Worm (Caenorhabditis elegans): ENCODE measurements around the gene sgt-1.
A peak's percentile ranks its signal among the peaks of the same experiment; 100 is the strongest.
"Not testable (repeated sequence)": the region's sequence is repeated elsewhere in the genome, so short reads cannot be mapped to it uniquely, and the experiment has no call there.

The sgt-1 gene

ce11 chrII:4902035-4902434 is 1.6 kb downstream of the sgt-1 start, which contains the start of gene R05F9.9 (continued):
- peak; percentile 24 to 73 (median 28) for TF ChIP-seq dpl-1 (GFP tag; optimal IDR thresholded peaks at IDR 0.05)
- peak; percentile 63 for TF ChIP-seq nhr-85 (tag)
- no peak for TF ChIP-seq egl-13 (tag; optimal IDR thresholded peaks at IDR 0.05)
- peak; percentile 4 for TF ChIP-seq nhr-90 (tag; optimal IDR thresholded peaks at IDR 0.05; ENCODE audit: poor library complexity)
- no peak for TF ChIP-seq nhr-76 (tag; optimal IDR thresholded peaks at IDR 0.05)
- TF ChIP-seq F16B12.6 (tag; optimal IDR thresholded peaks at IDR 0.05), result no peak
- TF ChIP-seq lin-15B (tag; optimal IDR thresholded peaks at IDR 0.05), result no peak
- peak; percentile 7 for TF ChIP-seq xbp-1 (tag; optimal IDR thresholded peaks at IDR 0.05)
- TF ChIP-seq unc-62 (GFP tag; optimal IDR thresholded peaks at IDR 0.05), result no peak
- peak; percentile 8 for TF ChIP-seq rnt-1 (tag; optimal IDR thresholded peaks at IDR 0.05)
- TF ChIP-seq hpl-2 (GFP tag; optimal IDR thresholded peaks at IDR 0.05), result no peak
- peak; percentile 52 for TF ChIP-seq nhr-71 (tag; optimal IDR thresholded peaks at IDR 0.05)
- TF ChIP-seq tbx-2 (tag; optimal IDR thresholded peaks at IDR 0.05), result peak; percentile 3
- peak in 1 of 3 experiments; percentile 40 for TF ChIP-seq ceh-82 (tag; optimal IDR thresholded peaks at IDR 0.05)
- TF ChIP-seq aly-2 (tag; optimal IDR thresholded peaks at IDR 0.05), result peak; percentile 24
- TF ChIP-seq elt-2 (tag; optimal IDR thresholded peaks at IDR 0.05), result peak; percentile 71
- peak; percentile 35 for TF ChIP-seq skn-1 (tag; optimal IDR thresholded peaks at IDR 0.05)
- TF ChIP-seq ces-1 (GFP tag; optimal IDR thresholded peaks at IDR 0.05), result no peak
- TF ChIP-seq irx-1 (tag; optimal IDR thresholded peaks at IDR 0.05), result no peak

- not testable (repeated sequence) for TF ChIP-seq lin-39 (tag; optimal IDR thresholded peaks at IDR 0.05); nhr-71 (tag; optimal IDR thresholded peaks at IDR 0.05); sup-37 (GFP tag; optimal IDR thresholded peaks at IDR 0.05)
Measured at ce11 chrII:4898529-4898928, 5.1 kb downstream of the sgt-1 start, which contains the start of gene msp-32. Gene msp-32, plus strand, starts transcription at chrII:4898829.

ce11 chrII:4892594-4892993 is 11.0 kb downstream of the sgt-1 start, which contains the start of gene msp-33:
Gene msp-33, minus strand, starts transcription at chrII:4892694.
- TF ChIP-seq unc-62 (GFP tag; optimal IDR thresholded peaks at IDR 0.05), result no peak

- TF ChIP-seq hlh-4 (tag; optimal IDR thresholded peaks at IDR 0.05) (no peak), nhr-11 (tag; optimal IDR thresholded peaks at IDR 0.05) (no peak), elt-3 (tag; optimal IDR thresholded peaks at IDR 0.05) (peak in 1 of 6 experiments; percentile 34), unc-86 (tag; optimal IDR thresholded peaks at IDR 0.05) (no peak), nhr-47 (tag; optimal IDR thresholded peaks at IDR 0.05) (peak; percentile 16), swsn-7 (tag; optimal IDR thresholded peaks at IDR 0.05) (peak; percentile 7), C16A3.4 (tag; optimal IDR thresholded peaks at IDR 0.05) (no peak), Y116A8C.19 (tag; optimal IDR thresholded peaks at IDR 0.05; ENCODE audit: borderline replicate concordance) (no peak), irx-1 (tag; optimal IDR thresholded peaks at IDR 0.05) (no peak), ceh-8 (GFP tag; optimal IDR thresholded peaks at IDR 0.05) (no peak), dsc-1 (tag; optimal IDR thresholded peaks at IDR 0.05) (no peak), unc-98 (GFP tag; IDR thresholded peaks at IDR 0.05) (no peak), lin-35 (GFP tag; optimal IDR thresholded peaks at IDR 0.05) (peak in 1 of 2 experiments; percentile 34), efl-1 (optimal IDR thresholded peaks at IDR 0.05) (peak; percentile 0 to 7), efl-1 (GFP tag; optimal IDR thresholded peaks at IDR 0.05 in 1 of 2) (peak in 1 of 2 experiments; percentile 55), lin-14 (GFP tag; optimal IDR thresholded peaks at IDR 0.05) (peak; percentile 17), fkh-10 (GFP tag; optimal IDR thresholded peaks at IDR 0.05) (no peak), fos-1 (tag; optimal IDR thresholded peaks at IDR 0.05) (no peak), ztf-11 (tag; optimal IDR thresholded peaks at IDR 0.05) (no peak), zip-4 (GFP tag; optimal IDR thresholded peaks at IDR 0.05) (no peak), grh-1 (GFP tag; IDR thresholded peaks at IDR 0.05) (no peak), nhr-77 (tag; optimal IDR thresholded peaks at IDR 0.05) (no peak), sptf-1 (tag; optimal IDR thresholded peaks at IDR 0.05) (no peak), ceh-63 (GFP tag; optimal IDR thresholded peaks at IDR 0.05) (no peak), nhr-19 (GFP tag; conservative IDR thresholded peaks at IDR 0.05) (peak; percentile 21; the same call in 1 of the 2 replicates), xbp-1 (tag; optimal IDR thresholded peaks at IDR 0.05) (no peak), egl-13 (tag; optimal IDR thresholded peaks at IDR 0.05) (no peak), nhr-90 (tag; optimal IDR thresholded peaks at IDR 0.05; ENCODE audit: poor library complexity) (no peak), jun-1 (tag; optimal IDR thresholded peaks at IDR 0.05) (no peak)
Measured at ce11 chrII:4891012-4891775, 12.4 kb downstream of the sgt-1 start, which contains the start of gene gst-9. Gene gst-9, plus strand, starts transcription at chrII:4891585.

All from whole organism, L1 larva.